Worm (Caenorhabditis elegans) whole organism, mixed stage, embryonic: ENCODE measurements around the gene fbxa-9.
A peak's percentile ranks its signal among the peaks of the same experiment; 100 is the strongest.

ENCODE experiments used
- ceh-43 ChIP-seq: fragments of 200-800 bp; sonication (Bioruptor generic); optimal IDR thresholded peaks from 2 replicates; lab custom pipeline; 2018; ENCODE audit warnings: mild to moderate bottlenecking, missing genetic modification characterization, moderate library complexity, missing compliant biosample characterization
- ces-1 ChIP-seq: fragments of 150-350 bp; optimal IDR thresholded peaks from 2 replicates; lab custom pipeline; 2014; ENCODE audit warnings: missing biosample characterization, missing genetic modification reagents, missing genetic modification characterization
- ham-2 ChIP-seq: fragments of 200-800 bp; sonication (Bioruptor generic); optimal IDR thresholded peaks from 2 replicates; lab custom pipeline; 2018; ENCODE audit warnings: mild to moderate bottlenecking, missing genetic modification characterization, missing compliant biosample characterization
- lin-13 ChIP-seq: fragments of 150-350 bp; optimal IDR thresholded peaks from 2 replicates; lab custom pipeline; 2014; ENCODE audit warnings: missing biosample characterization, missing genetic modification characterization
- lsy-2 ChIP-seq: fragments of 150-350 bp; optimal IDR thresholded peaks from 2 replicates; lab custom pipeline; 2014; ENCODE audit warnings: missing biosample characterization, missing genetic modification characterization
- mab-5 ChIP-seq: fragments of 150-350 bp; optimal IDR thresholded peaks from 2 replicates; lab custom pipeline; 2014; ENCODE audit warnings: missing biosample characterization, missing genetic modification characterization
- nhr-12 ChIP-seq: fragments of 150-350 bp; optimal IDR thresholded peaks from 2 replicates; lab custom pipeline; 2014; ENCODE audit warnings: missing biosample characterization, missing genetic modification characterization
- nhr-237 ChIP-seq: fragments of 150-350 bp; optimal IDR thresholded peaks from 2 replicates; lab custom pipeline; 2014; ENCODE audit warnings: missing biosample characterization, missing genetic modification characterization
- nhr-28 ChIP-seq: fragments of 150-350 bp; optimal IDR thresholded peaks from 2 replicates; lab custom pipeline; 2014; ENCODE audit warnings: missing biosample characterization, missing genetic modification characterization
- pha-4 ChIP-seq: fragments of 150-350 bp; optimal IDR thresholded peaks from 2 replicates; lab custom pipeline; 2018; ENCODE audit warnings: missing biosample characterization, missing genetic modification reagents, missing genetic modification characterization
- zip-8 ChIP-seq: fragments of 150-350 bp; optimal IDR thresholded peaks from 2 replicates; lab custom pipeline; 2014; ENCODE audit warnings: missing biosample characterization, missing genetic modification characterization
- ztf-11 ChIP-seq: fragments of 150-350 bp; optimal IDR thresholded peaks from 2 replicates; lab custom pipeline; 2014; ENCODE audit warnings: missing biosample characterization, missing genetic modification characterization

ce11 chrIII:2294736-2295135, 28.3 kb downstream of the fbxa-9 start:
- TF ChIP-seq lin-13 (tag; lab: Kevin White, UChicago) = no peak
- TF ChIP-seq pha-4 (tag; lab: Kevin White, UChicago) = peak; percentile 68
- no peak for TF ChIP-seq zip-8 (tag; lab: Kevin White, UChicago)
- TF ChIP-seq nhr-237 (tag; lab: Kevin White, UChicago) = no peak
- no peak for TF ChIP-seq ham-2 (GFP tag; lab: Kevin White, UChicago)
- no peak for TF ChIP-seq ces-1 (GFP tag; lab: Kevin White, UChicago)
- TF ChIP-seq lsy-2 (tag; lab: Kevin White, UChicago) = no peak
- TF ChIP-seq ztf-11 = no peak
- no peak for TF ChIP-seq mab-5 (tag; lab: Kevin White, UChicago)
- no peak for TF ChIP-seq ceh-43 (GFP tag; lab: Kevin White, UChicago)
- TF ChIP-seq nhr-28 (tag; lab: Kevin White, UChicago) = no peak
- no peak for TF ChIP-seq nhr-12 (tag; lab: Kevin White, UChicago)
